Fruit fly (Drosophila melanogaster): ENCODE measurements around the gene CG6766.
"Not testable (repeated sequence)": the region's sequence is repeated elsewhere in the genome, so short reads cannot be mapped to it uniquely, and the experiment has no call there.

CG6766 gene

DNA sequence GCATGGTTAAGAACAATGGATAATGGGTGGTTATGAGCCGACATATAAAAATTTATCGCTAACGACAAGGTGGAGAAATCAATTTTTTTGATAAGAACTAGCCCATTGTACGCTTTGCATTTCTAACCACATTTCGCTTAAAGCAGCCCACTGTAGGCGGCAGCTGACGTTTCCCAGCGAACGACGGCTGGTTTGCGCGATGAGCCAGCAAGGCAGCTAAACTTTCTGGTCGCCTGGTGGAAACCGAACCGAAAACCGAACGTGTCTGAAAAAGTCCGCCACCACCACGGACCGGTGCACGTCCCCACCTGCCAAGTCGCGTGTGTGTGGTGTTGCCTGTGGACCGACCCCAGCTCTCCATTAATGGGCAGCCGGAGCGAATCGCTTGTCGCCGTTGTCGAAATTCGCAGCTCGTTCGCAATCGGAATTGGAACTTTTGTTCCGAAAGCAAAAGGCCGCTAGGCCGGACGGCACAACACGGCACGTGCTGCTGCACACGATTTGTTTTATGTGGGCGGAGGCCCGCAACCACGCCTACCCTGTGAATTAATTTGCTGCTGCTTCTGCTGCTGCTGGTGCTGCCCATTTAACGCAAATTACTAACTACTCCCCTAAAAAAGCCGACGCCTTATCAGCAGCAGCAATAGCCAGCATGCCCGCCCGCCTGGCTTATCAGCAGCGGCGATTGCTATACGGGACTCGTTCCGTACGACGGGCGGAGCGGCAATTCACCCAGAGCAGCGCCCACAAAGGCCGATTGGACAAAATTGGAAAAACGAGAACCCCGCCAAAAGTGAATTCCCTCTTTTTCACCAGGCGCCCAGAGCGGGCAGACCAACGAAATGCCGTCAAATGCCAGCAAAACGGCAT, 37.3 kb downstream of the CG6766 start:
- no peak for TF ChIP-seq Sin3A (optimal IDR thresholded peaks at IDR 0.05)
- TF ChIP-seq Myc (optimal IDR thresholded peaks at IDR 0.05) = no peak

DNA sequence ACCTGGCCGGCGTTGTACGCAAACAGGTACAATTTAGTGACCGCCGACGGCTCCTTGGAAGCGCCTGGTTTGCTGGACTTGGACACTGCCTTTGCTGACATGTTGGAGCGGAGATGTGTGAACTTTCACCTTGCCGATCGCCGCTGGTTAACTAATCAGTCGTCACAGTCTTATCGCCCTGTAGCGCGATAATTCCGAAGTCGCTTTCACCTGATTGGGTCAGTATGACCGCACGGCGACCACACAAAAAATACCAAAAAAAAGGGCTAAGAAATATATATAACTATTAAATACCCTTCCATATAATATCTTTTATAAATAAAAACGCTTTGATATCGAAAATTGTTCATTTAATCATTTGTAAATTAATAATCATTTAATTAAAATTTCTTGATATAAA, 38.4 kb downstream of the CG6766 start, which contains the start of gene Hacd1:
Gene Hacd1 (minus strand): TSS at position 216 of the 400 bp plus-strand sequence.
- no peak for TF ChIP-seq insv (optimal IDR thresholded peaks at IDR 0.05)
- no peak for TF ChIP-seq psq (optimal IDR thresholded peaks at IDR 0.05)
- no peak for TF ChIP-seq h (optimal IDR thresholded peaks at IDR 0.05)
- TF ChIP-seq Myc (optimal IDR thresholded peaks at IDR 0.05) = no peak
- TF ChIP-seq Sin3A (optimal IDR thresholded peaks at IDR 0.05) = no peak
- no peak for TF ChIP-seq ttk (optimal IDR thresholded peaks at IDR 0.05)

DNA sequence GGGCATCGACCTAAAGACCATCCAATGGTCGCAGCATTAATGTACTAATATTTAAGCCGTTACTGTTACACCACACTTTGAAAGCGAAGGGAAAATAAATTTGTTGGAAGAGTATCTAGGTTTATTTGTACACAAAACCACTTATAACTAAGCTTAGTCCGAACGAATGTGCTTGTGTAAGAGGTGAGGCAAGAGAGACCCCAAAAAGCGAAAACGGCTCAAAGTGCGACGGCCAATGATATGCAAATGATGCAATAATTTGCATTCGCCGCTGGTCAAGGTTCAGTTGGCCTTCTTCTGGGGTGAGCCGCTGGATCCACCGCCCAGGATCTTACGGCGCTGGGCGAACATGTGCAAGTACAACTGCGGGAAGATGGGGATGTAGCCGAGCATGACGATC, 39.4 kb downstream of the CG6766 start:
- TF ChIP-seq h (optimal IDR thresholded peaks at IDR 0.05) = no peak
- TF ChIP-seq insv (optimal IDR thresholded peaks at IDR 0.05) = no peak
- no peak for TF ChIP-seq ttk (optimal IDR thresholded peaks at IDR 0.05)
- TF ChIP-seq Sin3A (optimal IDR thresholded peaks at IDR 0.05) = no peak
- TF ChIP-seq psq (optimal IDR thresholded peaks at IDR 0.05) = no peak
- TF ChIP-seq Myc (optimal IDR thresholded peaks at IDR 0.05) = no peak

DNA sequence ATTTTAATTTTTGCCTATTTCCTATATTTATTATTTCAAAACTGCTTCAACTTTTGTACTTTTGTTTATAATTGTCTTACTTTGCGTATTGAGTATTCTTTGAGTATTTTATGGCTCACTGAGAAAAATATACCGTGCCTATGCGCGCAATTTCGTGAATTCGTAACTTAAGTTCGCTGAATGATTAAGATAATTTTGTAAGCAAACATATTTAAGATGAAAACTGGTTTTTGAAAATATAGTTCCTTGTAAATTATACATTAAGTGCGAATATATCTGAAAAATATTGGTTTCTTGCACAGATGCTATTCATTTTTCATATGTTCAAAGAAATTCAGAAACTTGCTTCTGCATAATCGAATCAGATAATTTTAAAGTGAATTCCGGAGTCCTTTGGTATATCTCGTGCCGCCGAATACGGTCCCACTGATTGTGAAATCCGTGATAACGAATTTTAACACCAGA, 41.2 kb downstream of the CG6766 start, which contains the start of the genes CG18787 and Nfs1:
Gene CG18787 (minus strand): TSS at position 101 of the 465 bp plus-strand sequence.
Gene Nfs1 (plus strand): TSS at position 415 of the 465 bp plus-strand sequence.
- TF ChIP-seq Sin3A, h, insv (optimal IDR thresholded peaks at IDR 0.05): not testable (repeated sequence)

DNA sequence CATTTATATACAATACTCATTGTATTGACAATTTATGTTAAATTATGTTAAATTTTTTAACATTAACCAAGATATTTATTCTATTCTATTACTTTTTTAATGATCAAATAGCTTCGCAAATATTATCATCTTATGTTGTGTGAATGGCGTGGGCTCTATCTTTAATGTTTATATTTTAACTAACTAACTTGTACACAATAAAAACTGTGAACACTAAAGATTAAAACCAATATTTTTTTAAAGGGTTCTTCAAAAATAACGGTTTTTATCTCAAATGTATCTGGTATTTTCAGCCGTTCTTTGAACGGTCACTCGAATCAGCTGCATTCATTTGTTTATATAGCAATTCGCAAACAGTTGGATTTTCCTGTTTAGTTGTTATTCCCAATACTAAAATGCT, 44.0 kb downstream of the CG6766 start, which contains the start of gene Ada1-1:
Gene Ada1-1 (plus strand): TSS at position 301 of the 400 bp plus-strand sequence.
- not testable (repeated sequence) for TF ChIP-seq insv, h, psq (optimal IDR thresholded peaks at IDR 0.05)

DNA sequence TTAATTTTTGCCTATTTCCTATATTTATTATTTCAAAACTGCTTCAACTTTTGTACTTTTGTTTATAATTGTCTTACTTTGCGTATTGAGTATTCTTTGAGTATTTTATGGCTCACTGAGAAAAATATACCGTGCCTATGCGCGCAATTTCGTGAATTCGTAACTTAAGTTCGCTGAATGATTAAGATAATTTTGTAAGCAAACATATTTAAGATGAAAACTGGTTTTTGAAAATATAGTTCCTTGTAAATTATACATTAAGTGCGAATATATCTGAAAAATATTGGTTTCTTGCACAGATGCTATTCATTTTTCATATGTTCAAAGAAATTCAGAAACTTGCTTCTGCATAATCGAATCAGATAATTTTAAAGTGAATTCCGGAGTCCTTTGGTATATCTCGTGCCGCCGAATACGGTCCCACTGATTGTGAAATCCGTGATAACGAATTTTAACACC, 45.1 kb downstream of the CG6766 start, which contains the start of the genes CG18789 and Qtzl:
Gene CG18789 (minus strand): TSS at position 101 of the 459 bp plus-strand sequence.
Gene Qtzl (plus strand): TSS at position 409 of the 459 bp plus-strand sequence.
- TF ChIP-seq ttk, Sin3A, insv (optimal IDR thresholded peaks at IDR 0.05): not testable (repeated sequence)

DNA sequence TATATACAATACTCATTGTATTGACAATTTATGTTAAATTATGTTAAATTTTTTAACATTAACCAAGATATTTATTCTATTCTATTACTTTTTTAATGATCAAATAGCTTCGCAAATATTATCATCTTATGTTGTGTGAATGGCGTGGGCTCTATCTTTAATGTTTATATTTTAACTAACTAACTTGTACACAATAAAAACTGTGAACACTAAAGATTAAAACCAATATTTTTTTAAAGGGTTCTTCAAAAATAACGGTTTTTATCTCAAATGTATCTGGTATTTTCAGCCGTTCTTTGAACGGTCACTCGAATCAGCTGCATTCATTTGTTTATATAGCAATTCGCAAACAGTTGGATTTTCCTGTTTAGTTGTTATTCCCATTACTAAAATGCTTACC, 47.9 kb downstream of the CG6766 start, which contains the start of gene Ada1-2:
Gene Ada1-2 (plus strand): TSS at position 301 of the 400 bp plus-strand sequence.
- not testable (repeated sequence) for TF ChIP-seq ttk, psq, insv (optimal IDR thresholded peaks at IDR 0.05)

DNA sequence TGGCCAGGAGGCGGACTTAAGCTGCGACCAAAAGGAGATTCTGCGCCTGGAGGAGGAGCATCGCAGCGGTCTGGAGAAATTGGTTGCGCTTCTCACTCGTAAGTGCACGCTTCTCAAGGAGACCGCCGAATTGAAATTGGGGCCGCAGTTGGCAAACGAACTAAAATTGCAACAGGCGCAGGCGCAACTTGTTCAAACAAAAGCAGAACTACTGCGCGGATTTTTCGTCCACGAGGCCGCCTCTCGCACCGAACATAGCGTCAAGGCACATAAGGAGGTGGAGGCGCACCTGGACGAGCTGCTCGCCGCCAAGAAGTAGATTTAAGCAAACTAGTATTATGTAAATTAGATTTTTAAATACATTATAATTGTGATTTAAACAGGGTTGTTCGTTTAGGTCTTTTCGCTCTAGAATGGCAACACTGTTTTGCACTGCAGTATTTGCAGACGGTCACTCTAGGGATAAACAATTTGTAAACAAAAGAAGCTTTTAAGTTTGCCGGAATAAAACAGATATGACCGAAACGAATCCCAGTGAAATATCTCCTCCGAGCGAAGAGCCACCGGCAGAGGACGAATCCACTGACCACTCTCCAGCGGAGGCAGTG, 49.9 kb downstream of the CG6766 start, which contains the start of gene escl:
Gene escl (plus strand): TSS at position 470 of the 608 bp plus-strand sequence.
- TF ChIP-seq insv (optimal IDR thresholded peaks at IDR 0.05) (no peak), psq (optimal IDR thresholded peaks at IDR 0.05) (no peak), h (optimal IDR thresholded peaks at IDR 0.05) (no peak), ttk (optimal IDR thresholded peaks at IDR 0.05) (no peak), Sin3A (optimal IDR thresholded peaks at IDR 0.05) (no peak), Myc (optimal IDR thresholded peaks at IDR 0.05) (no peak)

DNA sequence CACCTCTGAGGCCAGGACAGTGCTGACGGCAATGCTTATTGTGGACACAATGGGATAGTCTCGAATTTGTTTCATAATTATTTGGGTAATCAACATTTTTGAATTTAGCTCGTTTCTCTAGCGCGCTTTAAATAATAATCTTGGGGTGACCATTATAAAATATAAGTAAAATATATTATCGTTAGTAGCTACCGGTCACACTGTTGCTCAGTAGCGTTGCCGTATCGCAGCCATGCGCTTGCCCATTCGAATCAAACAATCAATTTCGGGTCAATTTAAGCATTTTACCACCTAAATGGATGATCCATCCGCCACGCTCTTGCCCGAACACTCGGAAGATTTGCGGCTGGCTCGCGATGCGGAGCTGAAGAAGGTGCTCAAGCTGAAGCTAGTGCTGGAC, 50.8 kb downstream of the CG6766 start, which contains the start of the genes zuc and dgt2:
Gene zuc (minus strand): TSS at position 154 of the 400 bp plus-strand sequence.
Gene dgt2 (plus strand): TSS at position 208 of the 400 bp plus-strand sequence.
- TF ChIP-seq psq (optimal IDR thresholded peaks at IDR 0.05) (no peak), ttk (optimal IDR thresholded peaks at IDR 0.05) (no peak), Myc (optimal IDR thresholded peaks at IDR 0.05) (no peak), h (optimal IDR thresholded peaks at IDR 0.05) (no peak), insv (optimal IDR thresholded peaks at IDR 0.05) (no peak), Sin3A (optimal IDR thresholded peaks at IDR 0.05) (no peak)

DNA sequence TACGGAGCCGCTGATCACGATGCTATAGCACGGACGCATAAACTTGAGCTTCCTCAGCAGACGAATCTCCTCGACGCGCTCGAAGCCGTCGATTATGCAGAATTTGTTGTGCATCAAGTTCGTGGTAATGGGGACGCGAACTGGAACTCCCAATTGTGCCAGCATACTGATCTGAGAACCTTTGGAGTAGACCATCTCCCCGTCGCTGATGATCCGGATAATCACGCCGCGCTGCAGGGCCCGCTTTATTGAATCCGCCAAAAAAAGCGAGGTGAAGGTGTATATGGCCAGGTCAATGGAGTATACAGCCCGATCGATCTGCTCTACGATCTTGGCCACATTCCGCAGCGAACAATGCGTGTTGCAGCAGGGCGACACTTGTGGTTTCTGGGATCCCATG, 51.3 kb downstream of the CG6766 start:
- TF ChIP-seq ttk (optimal IDR thresholded peaks at IDR 0.05) (peak; percentile 93), insv (optimal IDR thresholded peaks at IDR 0.05) (no peak), psq (optimal IDR thresholded peaks at IDR 0.05) (no peak)

Data from Kc167 (cell line).